Fruit fly (Drosophila melanogaster) whole organism, pupa: ENCODE results near the gene CG2256.

Experiments
- CG10348 ChIP-seq: fragments of 200-800 bp; sonication (Bioruptor generic); IDR thresholded peaks from 2 replicates; pipeline ENCODE4 v1.3.6; 2022; ENCODE audit warnings: missing biosample characterization, missing genetic modification characterization
- CG12605 ChIP-seq: fragments of 200-800 bp; sonication (Bioruptor generic); IDR thresholded peaks from 2 replicates; pipeline ENCODE4 v1.3.6; 2022; ENCODE audit warnings: missing biosample characterization, missing genetic modification characterization
- CG13204 ChIP-seq: fragments of 200-800 bp; sonication (Bioruptor generic); optimal IDR thresholded peaks from 2 replicates; lab custom pipeline; 2018; ENCODE audit warnings: missing biosample characterization, mild to moderate bottlenecking, missing genetic modification characterization, moderate library complexity
- CG14655 ChIP-seq: fragments of 200-800 bp; sonication (Bioruptor generic); optimal IDR thresholded peaks from 3 replicates; lab custom pipeline; 2017; ENCODE audit warnings: mild to moderate bottlenecking, missing biosample characterization, missing genetic modification reagents, missing genetic modification characterization
- CG15710 ChIP-seq: fragments of 200-800 bp; sonication (Bioruptor generic); optimal IDR thresholded peaks from 2 replicates; lab custom pipeline; 2018; ENCODE audit warnings: missing biosample characterization, mild to moderate bottlenecking, missing genetic modification characterization, moderate library complexity
- CG17806 ChIP-seq: fragments of 200-800 bp; sonication (Bioruptor generic); optimal IDR thresholded peaks from 2 replicates; lab custom pipeline; 2018; ENCODE audit warnings: missing biosample characterization, mild to moderate bottlenecking, missing genetic modification characterization, moderate library complexity
- CG32121 ChIP-seq: fragments of 200-800 bp; sonication (Bioruptor generic); IDR thresholded peaks from 2 replicates; pipeline ENCODE4 v1.3.6; 2022; ENCODE audit warnings: missing biosample characterization, missing genetic modification characterization
- CG34367 ChIP-seq: fragments of 200-800 bp; sonication (Bioruptor generic); optimal IDR thresholded peaks from 2 replicates; lab custom pipeline; 2018; ENCODE audit warnings: missing biosample characterization, mild to moderate bottlenecking, missing genetic modification characterization
- CG4496 ChIP-seq: fragments of 200-800 bp; sonication (Bioruptor generic); IDR thresholded peaks from 3 replicates; pipeline ENCODE4 v1.3.6; 2022; ENCODE audit warnings: missing biosample characterization, missing genetic modification characterization
- CG8159 ChIP-seq: fragments of 200-800 bp; sonication (Bioruptor generic); optimal IDR thresholded peaks from 3 replicates; lab custom pipeline; 2018; ENCODE audit warnings: missing biosample characterization, mild to moderate bottlenecking, missing genetic modification characterization, moderate library complexity
- CG8301 ChIP-seq: fragments of 200-800 bp; sonication (Bioruptor generic); optimal IDR thresholded peaks from 2 replicates; lab custom pipeline; 2018; ENCODE audit warnings: missing biosample characterization, mild to moderate bottlenecking, missing genetic modification characterization
- CG9948 ChIP-seq: fragments of 200-800 bp; sonication (Bioruptor generic); optimal IDR thresholded peaks from 2 replicates; lab custom pipeline; 2018; ENCODE audit warnings: missing biosample characterization, mild to moderate bottlenecking, missing genetic modification characterization, moderate library complexity
- D1 ChIP-seq: fragments of 200-800 bp; sonication (Bioruptor generic); optimal IDR thresholded peaks from 2 replicates; lab custom pipeline; 2018; ENCODE audit warnings: missing biosample characterization, mild to moderate bottlenecking, missing genetic modification characterization, moderate library complexity
- EcR ChIP-seq: fragments of 200-800 bp; sonication (Bioruptor generic); optimal IDR thresholded peaks from 3 replicates; lab custom pipeline; 2019; ENCODE audit warnings: missing biosample characterization, missing genetic modification characterization, mild to moderate bottlenecking, moderate library complexity, missing genetic modification reagents
- Ets98B ChIP-seq: fragments of 200-800 bp; sonication (Bioruptor generic); IDR thresholded peaks from 2 replicates; pipeline ENCODE4 v1.3.6; 2022; ENCODE audit warnings: missing biosample characterization, missing genetic modification characterization
- Pif1A ChIP-seq: fragments of 200-800 bp; sonication (Bioruptor generic); optimal IDR thresholded peaks from 3 replicates; lab custom pipeline; 2016; ENCODE audit warnings: missing biosample characterization, missing genetic modification characterization
- Pif1B ChIP-seq: fragments of 200-800 bp; sonication (Bioruptor generic); optimal IDR thresholded peaks from 3 replicates; lab custom pipeline; 2016; ENCODE audit warnings: missing biosample characterization, missing genetic modification characterization
- Snoo ChIP-seq: fragments of 200-800 bp; sonication (Bioruptor generic); optimal IDR thresholded peaks from 3 replicates; lab custom pipeline; 2017; ENCODE audit warnings: missing biosample characterization, mild to moderate bottlenecking, missing genetic modification characterization, inconsistent platforms
- fd96Ca ChIP-seq: fragments of 200-800 bp; sonication (Bioruptor generic); IDR thresholded peaks from 3 replicates; pipeline ENCODE4 v1.3.6; 2022; ENCODE audit warnings: missing biosample characterization, missing genetic modification characterization
- gl ChIP-seq: fragments of 200-800 bp; sonication (Bioruptor generic); optimal IDR thresholded peaks from 2 replicates; lab custom pipeline; 2018; ENCODE audit warnings: missing biosample characterization, mild to moderate bottlenecking, missing genetic modification characterization
- rn ChIP-seq: fragments of 200-800 bp; sonication (Bioruptor generic); IDR thresholded peaks from 2 replicates; pipeline ENCODE4 v1.3.6; 2022; ENCODE audit warnings: missing biosample characterization, missing genetic modification characterization

Gene CG2256

dm6 chrX:8128133-8128532 lies 41.1 kb upstream of the CG2256 start:
- no peak for TF ChIP-seq CG8301 (tag; lab: Kevin White, UChicago)
- no peak for TF ChIP-seq CG34367 (tag; lab: Kevin White, UChicago)
- no peak for TF ChIP-seq CG32121
- no peak for TF ChIP-seq CG12605 (GFP tag; lab: Robert Waterston, UW)
- no peak for TF ChIP-seq CG10348 (GFP tag; lab: Robert Waterston, UW)
- no peak for TF ChIP-seq CG4496 (GFP tag; lab: Robert Waterston, UW)
- TF ChIP-seq, all 21 proteins: peak for 0

DNA sequence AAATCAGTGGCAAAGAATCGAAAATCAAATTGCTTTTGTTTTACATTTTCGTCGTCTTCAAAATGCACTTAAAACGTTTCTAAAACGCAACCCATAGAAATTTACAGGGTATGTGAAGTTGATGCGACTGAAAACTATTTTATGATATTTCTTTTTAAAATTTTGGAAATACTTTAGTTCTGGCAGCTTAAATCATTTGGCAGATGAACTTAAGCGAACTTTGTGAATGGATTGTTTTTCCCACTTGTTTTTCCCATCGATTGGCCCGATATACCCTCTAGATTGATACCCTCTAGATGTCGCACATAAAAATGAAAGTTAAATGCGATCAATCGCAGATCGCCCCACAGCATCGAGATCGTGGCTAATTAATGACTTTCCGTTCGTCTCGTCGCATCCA lies 39.1 kb upstream of the CG2256 start:
- no peak for TF ChIP-seq CG14655 (GFP tag; lab: Kevin White, UChicago)
- TF ChIP-seq CG15710 (tag; lab: Kevin White, UChicago), result no peak
- no peak for TF ChIP-seq gl (tag; lab: Kevin White, UChicago)
- TF ChIP-seq EcR (GFP tag; lab: Kevin White, UChicago), result no peak
- TF ChIP-seq CG9948 (tag; lab: Kevin White, UChicago), result no peak
- no peak for TF ChIP-seq Snoo
- no peak for TF ChIP-seq CG4496 (GFP tag; lab: Robert Waterston, UW)
- TF ChIP-seq CG8301 (tag; lab: Kevin White, UChicago), result peak; percentile 28
- TF ChIP-seq CG32121, result no peak
- no peak for TF ChIP-seq CG12605 (GFP tag; lab: Robert Waterston, UW)
- no peak for TF ChIP-seq CG13204 (GFP tag; lab: Kevin White, UChicago)
- no peak for TF ChIP-seq rn
- TF ChIP-seq CG8159 (tag; lab: Kevin White, UChicago), result no peak
- TF ChIP-seq CG10348 (GFP tag; lab: Robert Waterston, UW), result no peak
- TF ChIP-seq fd96Ca (GFP tag; lab: Robert Waterston, UW), result peak; percentile 42; the same call in 1 of the 3 replicates
- TF ChIP-seq Pif1A (GFP tag; lab: Kevin White, UChicago), result no peak
- no peak for TF ChIP-seq D1 (tag; lab: Kevin White, UChicago)
- peak; percentile 30 for TF ChIP-seq Ets98B (GFP tag; lab: Robert Waterston, UW)
- no peak for TF ChIP-seq CG17806 (tag; lab: Kevin White, UChicago)
- no peak for TF ChIP-seq Pif1B
- TF ChIP-seq CG34367 (tag; lab: Kevin White, UChicago), result no peak

- TF ChIP-seq fd96Ca (GFP tag; lab: Robert Waterston, UW) (no peak), CG13204 (GFP tag; lab: Kevin White, UChicago) (no peak), EcR (GFP tag; lab: Kevin White, UChicago) (no peak), CG12605 (GFP tag; lab: Robert Waterston, UW) (no peak), CG15710 (tag; lab: Kevin White, UChicago) (no peak), CG34367 (tag; lab: Kevin White, UChicago) (no peak), gl (tag; lab: Kevin White, UChicago) (no peak), CG9948 (tag; lab: Kevin White, UChicago) (no peak), CG14655 (GFP tag; lab: Kevin White, UChicago) (peak; percentile 45), Ets98B (GFP tag; lab: Robert Waterston, UW) (0 out of 2 replicates have a peak, but pooled peaks have one; percentile 13), Snoo (no peak), CG17806 (tag; lab: Kevin White, UChicago) (no peak), CG10348 (GFP tag; lab: Robert Waterston, UW) (no peak), Pif1B (no peak), Pif1A (GFP tag; lab: Kevin White, UChicago) (no peak), CG32121 (peak; percentile 24; the same call in 1 of the 2 replicates), CG8159 (tag; lab: Kevin White, UChicago) (no peak), D1 (tag; lab: Kevin White, UChicago) (no peak), rn (0 out of 2 replicates have a peak, but pooled peaks have one; percentile 15), CG4496 (GFP tag; lab: Robert Waterston, UW) (0 out of 3 replicates have a peak, but pooled peaks have one; percentile 37), CG8301 (tag; lab: Kevin White, UChicago) (peak; percentile 8)
These were observed 38.2 kb upstream of the CG2256 start for dm6 chrX:8125224-8125649.

dm6 chrX:8122834-8123233 lies 35.8 kb upstream of the CG2256 start:
- TF ChIP-seq CG14655 (GFP tag; lab: Kevin White, UChicago), result peak; percentile 66
- TF ChIP-seq CG32121, result peak; percentile 62
- no peak for TF ChIP-seq D1 (tag; lab: Kevin White, UChicago)
- TF ChIP-seq CG17806 (tag; lab: Kevin White, UChicago), result peak; percentile 33
- TF ChIP-seq CG8159 (tag; lab: Kevin White, UChicago), result peak; percentile 50
- TF ChIP-seq gl (tag; lab: Kevin White, UChicago), result no peak
- peak; percentile 18 for TF ChIP-seq CG12605 (GFP tag; lab: Robert Waterston, UW)
- TF ChIP-seq CG15710 (tag; lab: Kevin White, UChicago), result peak; percentile 38
- TF ChIP-seq Pif1A (GFP tag; lab: Kevin White, UChicago), result peak; percentile 38
- peak; percentile 60; the same call in 1 of the 3 replicates for TF ChIP-seq CG4496 (GFP tag; lab: Robert Waterston, UW)
- TF ChIP-seq CG10348 (GFP tag; lab: Robert Waterston, UW), result no peak
- TF ChIP-seq fd96Ca (GFP tag; lab: Robert Waterston, UW), result peak; percentile 57; the same call in 2 of the 3 replicates
- peak; percentile 38 for TF ChIP-seq CG9948 (tag; lab: Kevin White, UChicago)
- peak; percentile 65 for TF ChIP-seq CG8301 (tag; lab: Kevin White, UChicago)
- peak; percentile 21 for TF ChIP-seq CG34367 (tag; lab: Kevin White, UChicago)
- TF ChIP-seq Ets98B (GFP tag; lab: Robert Waterston, UW), result 0 out of 2 replicates have a peak, but pooled peaks have one; percentile 40
- no peak for TF ChIP-seq rn
- TF ChIP-seq CG13204 (GFP tag; lab: Kevin White, UChicago), result no peak
- TF ChIP-seq EcR (GFP tag; lab: Kevin White, UChicago), result no peak
- TF ChIP-seq Pif1B, result peak; percentile 49
- TF ChIP-seq Snoo, result no peak

DNA sequence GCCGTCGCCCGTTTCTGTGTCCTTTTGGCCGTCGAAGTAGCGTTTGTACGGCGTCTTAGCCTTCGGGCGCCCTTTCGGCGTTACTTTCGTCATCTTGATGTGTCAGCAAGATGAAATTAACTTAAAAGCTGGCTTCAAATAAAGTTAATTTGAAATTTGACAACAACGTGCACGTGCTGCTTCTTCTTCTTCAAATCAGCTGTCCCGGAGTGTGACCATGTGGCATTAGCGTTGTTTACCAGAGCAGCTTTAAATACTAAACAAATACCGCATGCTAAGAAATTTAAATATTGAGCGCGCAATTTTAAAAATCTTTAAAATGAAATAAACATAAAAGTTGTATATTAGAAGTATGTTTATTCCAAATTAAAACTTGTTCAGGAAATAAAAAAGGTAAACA lies 33.9 kb upstream of the CG2256 start, which contains the start of gene CG2260:
Gene CG2260, minus strand, starts transcription at position 209 of the 400 bp plus-strand sequence.
- TF ChIP-seq Pif1A (GFP tag; lab: Kevin White, UChicago) (no peak), CG15710 (tag; lab: Kevin White, UChicago) (no peak), CG8301 (tag; lab: Kevin White, UChicago) (no peak)
